Fruit fly (Drosophila melanogaster) whole organism, embryonic: ENCODE measurements around the gene CG33723.

Experiments used
- Ada2b ChIP-seq: fragments of 200-800 bp; sonication (Bioruptor generic); IDR thresholded peaks from 2 replicates; pipeline ENCODE4 v1.3.6; 2022; ENCODE audit warnings: missing biosample characterization, missing genetic modification characterization
- CG11504 ChIP-seq: fragments of 200-800 bp; sonication (Bioruptor generic); optimal IDR thresholded peaks from 3 replicates; lab custom pipeline; 2019; ENCODE audit warnings: missing biosample characterization, mild to moderate bottlenecking, missing genetic modification characterization, moderate library complexity
- CG13123 ChIP-seq: fragments of 200-800 bp; sonication (Bioruptor generic); optimal IDR thresholded peaks from 2 replicates; lab custom pipeline; 2016; ENCODE audit warnings: missing biosample characterization, missing genetic modification characterization
- CG17361 ChIP-seq: fragments of 200-800 bp; sonication (Bioruptor generic); IDR thresholded peaks from 3 replicates; pipeline ENCODE4 v1.3.6; 2022; ENCODE audit warnings: missing biosample characterization, missing genetic modification characterization
- CG18262 ChIP-seq: fragments of 200-800 bp; optimal IDR thresholded peaks from 3 replicates; lab custom pipeline; 2019; ENCODE audit warnings: missing biosample characterization, mild to moderate bottlenecking, missing genetic modification characterization, moderate library complexity
- CG2712 ChIP-seq: fragments of 200-800 bp; optimal IDR thresholded peaks from 3 replicates; lab custom pipeline; 2019; ENCODE audit warnings: missing biosample characterization, mild to moderate bottlenecking, missing genetic modification characterization, moderate library complexity
- CG31441 ChIP-seq: fragments of 200-800 bp; sonication (Bioruptor generic); IDR thresholded peaks from 2 replicates; pipeline ENCODE4 v1.3.6; 2022; ENCODE audit warnings: missing biosample characterization, missing genetic modification characterization
- CG3163 ChIP-seq: fragments of 200-800 bp; sonication (Bioruptor generic); optimal IDR thresholded peaks from 3 replicates; lab custom pipeline; 2016; ENCODE audit warnings: missing biosample characterization, missing genetic modification characterization
- CG34224 ChIP-seq: fragments of 200-800 bp; sonication (Bioruptor generic); IDR thresholded peaks from 3 replicates; pipeline ENCODE4 v1.3.6; 2022; ENCODE audit warnings: missing biosample characterization, missing genetic modification characterization; ENCODE audit not compliant: partially characterized antibody
- CG6254 ChIP-seq: fragments of 200-800 bp; sonication (Bioruptor generic); optimal IDR thresholded peaks from 3 replicates; lab custom pipeline; 2017; ENCODE audit warnings: mild to moderate bottlenecking, missing biosample characterization, missing genetic modification reagents, missing genetic modification characterization
- CG9437 ChIP-seq: fragments of 200-800 bp; sonication (Bioruptor generic); optimal IDR thresholded peaks from 2 replicates; lab custom pipeline; 2018; ENCODE audit warnings: missing biosample characterization, mild to moderate bottlenecking, missing genetic modification characterization
- CG9727 ChIP-seq: fragments of 200-800 bp; sonication (Bioruptor generic); optimal IDR thresholded peaks from 3 replicates; lab custom pipeline; 2017; ENCODE audit warnings: missing biosample characterization, mild to moderate bottlenecking, missing genetic modification characterization
- E2f2 ChIP-seq: fragments of 200-800 bp; sonication (Bioruptor generic); IDR thresholded peaks from 2 replicates; pipeline ENCODE4 v1.3.6; 2022; ENCODE audit warnings: missing biosample characterization, missing genetic modification characterization
- Eip74EF ChIP-seq, 2 experiments: fragments of 200-800 bp in 1 of 2; fragments of >200 bp in 1 of 2; sonication (Bioruptor generic) in 1 of 2; optimal IDR thresholded peaks; 2 replicates each; lab custom pipeline; 2017 to 2019; ENCODE audit warnings: missing biosample characterization in 2 of 2, missing genetic modification characterization in 2 of 2, mild to moderate bottlenecking in 1 of 2, moderate library complexity in 1 of 2
- Hr51 ChIP-seq, 2 experiments: fragments of 200-800 bp; sonication (Bioruptor generic); optimal IDR thresholded peaks; 2 replicates in 1 of 2; 3 replicates in 1 of 2; lab custom pipeline; 2016 to 2018; ENCODE audit warnings: missing biosample characterization in 2 of 2, missing genetic modification characterization in 2 of 2, mild to moderate bottlenecking in 1 of 2, moderate library complexity in 1 of 2
- Hr78 ChIP-seq, 2 experiments: fragments of 200-800 bp in 1 of 2; fragments of >200 bp in 1 of 2; sonication (Bioruptor generic) in 1 of 2; optimal IDR thresholded peaks; 2 replicates each; lab custom pipeline; 2017 to 2019; ENCODE audit warnings: missing biosample characterization in 2 of 2, missing genetic modification characterization in 2 of 2, mild to moderate bottlenecking in 1 of 2, moderate library complexity in 1 of 2
- Med ChIP-seq: fragments of 200-800 bp; sonication (Bioruptor generic); peaks from one replicate; lab custom pipeline; 2016; ENCODE audit warnings: missing biosample characterization, missing genetic modification characterization, mild to moderate bottlenecking, inconsistent platforms, moderate library complexity
- Oli ChIP-seq: fragments of 200-800 bp; sonication (Bioruptor generic); optimal IDR thresholded peaks from 2 replicates; lab custom pipeline; 2018; ENCODE audit warnings: missing biosample characterization, mild to moderate bottlenecking, missing genetic modification characterization, moderate library complexity
- Ptx1 ChIP-seq: fragments of 200-800 bp; sonication (Bioruptor generic); IDR thresholded peaks from 2 replicates; pipeline ENCODE4 v1.3.6; 2022; ENCODE audit warnings: missing biosample characterization, missing genetic modification characterization
- Trl ChIP-seq, 3 experiments: fragments of >200 bp in 2 of 3; fragments of 200-800 bp in 1 of 3; sonication (Bioruptor generic) in 1 of 3; optimal IDR thresholded peaks; 2 replicates in 1 of 3; 3 replicates in 2 of 3; lab custom pipeline; 2016 to 2017; ENCODE audit warnings: missing biosample characterization in 1 of 3, missing genetic modification characterization in 1 of 3
- Xrp1 ChIP-seq: fragments of 200-800 bp; sonication (Bioruptor generic); IDR thresholded peaks from 2 replicates; pipeline ENCODE4 v1.3.6; 2022; ENCODE audit warnings: missing biosample characterization, missing genetic modification characterization
- bsh ChIP-seq, 2 experiments: fragments of 200-800 bp; sonication (Bioruptor generic); optimal IDR thresholded peaks; 2 replicates each; lab custom pipeline; 2017 to 2018; ENCODE audit warnings: mild to moderate bottlenecking in 2 of 2, missing biosample characterization in 2 of 2, missing genetic modification characterization in 2 of 2, moderate library complexity in 1 of 2
- cg ChIP-seq: fragments of 200-800 bp; sonication (Bioruptor generic); optimal IDR thresholded peaks from 3 replicates; lab custom pipeline; 2019; ENCODE audit warnings: missing biosample characterization, mild to moderate bottlenecking, missing genetic modification characterization, moderate library complexity
- chinmo ChIP-seq: fragments of 200-800 bp; sonication (Bioruptor generic); IDR thresholded peaks from 4 replicates; pipeline ENCODE4 v1.3.6; 2022; ENCODE audit warnings: missing biosample characterization, missing genetic modification characterization; ENCODE audit not compliant: partially characterized antibody
- dmrt99B ChIP-seq: fragments of 200-800 bp; sonication (Bioruptor generic); optimal IDR thresholded peaks from 2 replicates; lab custom pipeline; 2018; ENCODE audit warnings: missing biosample characterization, mild to moderate bottlenecking, missing genetic modification characterization, moderate library complexity
- gem ChIP-seq: fragments of 200-800 bp; sonication (Bioruptor generic); optimal IDR thresholded peaks from 2 replicates; lab custom pipeline; 2019; ENCODE audit warnings: missing biosample characterization, mild to moderate bottlenecking, missing genetic modification characterization, moderate library complexity
- hkb ChIP-seq, 2 experiments: fragments of 200-800 bp in 1 of 2; fragments of >200 bp in 1 of 2; sonication (Bioruptor generic) in 1 of 2; IDR thresholded peaks in 1 of 2; optimal IDR thresholded peaks in 1 of 2; 2 replicates each; pipeline versions ENCODE4 v1.3.6 to Lab custom; 2017 to 2022; ENCODE audit warnings: missing biosample characterization in 1 of 2, missing genetic modification characterization in 1 of 2
- nmo ChIP-seq: fragments of 200-800 bp; sonication (Bioruptor generic); optimal IDR thresholded peaks from 2 replicates; lab custom pipeline; 2018; ENCODE audit warnings: missing biosample characterization, mild to moderate bottlenecking, missing genetic modification characterization, moderate library complexity
- odd ChIP-seq: fragments of 200-800 bp; sonication (Bioruptor generic); optimal IDR thresholded peaks from 2 replicates; lab custom pipeline; 2017; ENCODE audit warnings: missing biosample characterization, mild to moderate bottlenecking, missing genetic modification characterization
- phol ChIP-seq: fragments of 200-800 bp; sonication (Bioruptor generic); optimal IDR thresholded peaks from 3 replicates; lab custom pipeline; 2018; ENCODE audit warnings: missing biosample characterization, mild to moderate bottlenecking, missing genetic modification characterization, moderate library complexity
- prd ChIP-seq, 3 experiments: fragments of >200 bp in 2 of 3; fragments of 200-800 bp in 1 of 3; sonication (Bioruptor generic) in 1 of 3; optimal IDR thresholded peaks in 2 of 3; IDR thresholded peaks in 1 of 3; 2 replicates in 2 of 3; 3 replicates in 1 of 3; pipeline versions ENCODE4 v1.3.6 to Lab custom; 2017 to 2022; ENCODE audit warnings: missing biosample characterization in 1 of 3, missing genetic modification characterization in 1 of 3
- row ChIP-seq: fragments of 200-800 bp; sonication (Bioruptor generic); IDR thresholded peaks from 3 replicates; pipeline ENCODE4 v1.3.6; 2022; ENCODE audit warnings: missing biosample characterization, missing genetic modification characterization
- sens ChIP-seq: fragments of 200-800 bp; sonication (Bioruptor generic); peaks from one replicate; lab custom pipeline; 2016; ENCODE audit warnings: missing biosample characterization, missing genetic modification characterization
- z ChIP-seq: fragments of 200-800 bp; sonication (Bioruptor generic); IDR thresholded peaks from 3 replicates; pipeline ENCODE4 v1.3.6; 2022; ENCODE audit warnings: missing biosample characterization, missing genetic modification characterization

CG33723 gene

dm6 chr2L:9447816-9448215, 7.3 kb upstream of the CG33723 start (continued):
- peak; percentile 29 for TF ChIP-seq dmrt99B (tag; lab: Kevin White, UChicago)
- no peak for TF ChIP-seq odd
- TF ChIP-seq Ada2b (GFP tag; lab: Robert Waterston, UW): peak; percentile 6; the same call in 1 of the 2 replicates
- peak; percentile 12 for TF ChIP-seq nmo (GFP tag; lab: Kevin White, UChicago)
- TF ChIP-seq Med (GFP tag; lab: Kevin White, UChicago): peak; percentile 47
- 0 out of 2 replicates have a peak, but pooled peaks have one; percentile 16 for TF ChIP-seq CG31441 (GFP tag; lab: Robert Waterston, UW)
- TF ChIP-seq prd (optimal IDR thresholded peaks at IDR 0.05; lab: Kevin White, UChicago): no peak
- TF ChIP-seq prd (GFP tag; IDR thresholded peaks at IDR 0.05; lab: Robert Waterston, UW): 0 out of 3 replicates have a peak, but pooled peaks have one; percentile 6
- peak in 1 of 2 experiments; percentile 45 for TF ChIP-seq bsh (GFP tag; optimal IDR thresholded peaks at IDR 0.05; lab: Kevin White, UChicago)
- no peak for TF ChIP-seq sens (GFP tag; lab: Kevin White, UChicago)
- peak; percentile 8; the same call in 1 of the 2 replicates for TF ChIP-seq E2f2 (GFP tag; lab: Robert Waterston, UW)
- peak; percentile 44 for TF ChIP-seq CG11504 (tag; lab: Kevin White, UChicago)
- TF ChIP-seq CG18262 (tag; lab: Kevin White, UChicago): peak; percentile 10
- TF ChIP-seq CG9437 (GFP tag; lab: Kevin White, UChicago): peak; percentile 25
- no peak for TF ChIP-seq Ptx1
- TF ChIP-seq CG17361 (GFP tag; lab: Robert Waterston, UW): peak; percentile 20; the same call in 1 of the 3 replicates
- peak; percentile 10; the same call in 1 of the 2 replicates for TF ChIP-seq Xrp1 (GFP tag; lab: Robert Waterston, UW)
- TF ChIP-seq CG9727 (GFP tag; lab: Kevin White, UChicago): peak; percentile 3
- TF ChIP-seq phol (tag; lab: Kevin White, UChicago): peak; percentile 11
- no peak for TF ChIP-seq hkb (optimal IDR thresholded peaks at IDR 0.05; lab: Kevin White, UChicago)
- TF ChIP-seq hkb (GFP tag; IDR thresholded peaks at IDR 0.05; lab: Robert Waterston, UW): 0 out of 2 replicates have a peak, but pooled peaks have one; percentile 14
- no peak for TF ChIP-seq CG6254 (GFP tag; lab: Kevin White, UChicago)
- TF ChIP-seq Oli: peak; percentile 33
- 0 out of 3 replicates have a peak, but pooled peaks have one; percentile 24 for TF ChIP-seq row (GFP tag; lab: Robert Waterston, UW)
- TF ChIP-seq gem: peak; percentile 28
- TF ChIP-seq CG2712: peak; percentile 21
- TF ChIP-seq Hr51 (GFP tag; optimal IDR thresholded peaks at IDR 0.05; lab: Kevin White, UChicago): peak in 1 of 2 experiments; percentile 17

dm6 chr2L:9446398-9446945, 5.9 kb upstream of the CG33723 start:
- TF ChIP-seq CG3163 (GFP tag; lab: Kevin White, UChicago): peak; percentile 80
- peak; percentile 30 for TF ChIP-seq cg (GFP tag; lab: Kevin White, UChicago)
- TF ChIP-seq Trl (optimal IDR thresholded peaks at IDR 0.05; lab: Kevin White, UChicago): peak in 1 of 2 experiments; percentile 19
- no peak for TF ChIP-seq Trl (GFP tag; optimal IDR thresholded peaks at IDR 0.05; lab: Kevin White, UChicago)
- peak in 1 of 2 experiments; percentile 75 for TF ChIP-seq Hr78 (GFP tag; optimal IDR thresholded peaks at IDR 0.05; lab: Kevin White, UChicago)
- TF ChIP-seq z (GFP tag; lab: Robert Waterston, UW): peak; percentile 92
- peak; percentile 87; the same call in 1 of the 4 replicates for TF ChIP-seq chinmo (GFP tag; lab: Robert Waterston, UW)
- no peak for TF ChIP-seq CG34224 (GFP tag; lab: Robert Waterston, UW)
- no peak for TF ChIP-seq Eip74EF (GFP tag; optimal IDR thresholded peaks at IDR 0.05; lab: Kevin White, UChicago)
- no peak for TF ChIP-seq CG13123 (GFP tag; lab: Kevin White, UChicago)
